Worm (Caenorhabditis elegans) whole organism, young adult: ENCODE results near the gene T08G5.2.
A peak's percentile ranks its signal among the peaks of the same experiment; 100 is the strongest.

ENCODE experiments used
- D2030.7 ChIP-seq: fragments of 200-800 bp; sonication (Bioruptor generic); IDR thresholded peaks from 2 replicates; pipeline ENCODE4 v1.3.6; 2022; ENCODE audit warnings: missing genetic modification reagents, missing genetic modification characterization, missing compliant biosample characterization
- F49E8.2 ChIP-seq: sonication (generic microtip); optimal IDR thresholded peaks from 3 replicates; lab custom pipeline; 2017; ENCODE audit warnings: missing genetic modification characterization, mild to moderate bottlenecking, missing compliant biosample characterization, antibody characterized with exemption, moderate library complexity; ENCODE audit not compliant: insufficient read depth
- F55B11.4 ChIP-seq: sonication (generic microtip); optimal IDR thresholded peaks from 2 replicates; lab custom pipeline; 2016; ENCODE audit warnings: missing compliant biosample characterization, missing genetic modification characterization, borderline replicate concordance; ENCODE audit not compliant: insufficient read depth
- F57C9.4 ChIP-seq: sonication (generic microtip); optimal IDR thresholded peaks from 2 replicates; lab custom pipeline; 2017; ENCODE audit warnings: mild to moderate bottlenecking, missing genetic modification characterization, missing compliant biosample characterization
- Y67H2A.10 ChIP-seq: fragments of 200-800 bp; sonication (Bioruptor generic); conservative IDR thresholded peaks from 2 replicates; pipeline ENCODE4 v1.3.6; 2022; ENCODE audit warnings: missing genetic modification reagents, missing genetic modification characterization, missing compliant biosample characterization
- Y95B8A.8 ChIP-seq: fragments of 200-800 bp; sonication (Bioruptor generic); IDR thresholded peaks from 2 replicates; pipeline ENCODE4 v1.3.6; 2022; ENCODE audit warnings: missing genetic modification reagents, missing genetic modification characterization, missing compliant biosample characterization
- ama-1 ChIP-seq, 3 experiments: fragments of 150-350 bp in 1 of 3; sonication (generic microtip) in 2 of 3; optimal IDR thresholded peaks; 2 replicates each; lab custom pipeline; 2014 to 2018; ENCODE audit warnings: missing biosample characterization in 2 of 3, missing genetic modification characterization in 2 of 3, missing genetic modification reagents in 2 of 3
- aptf-2 ChIP-seq: fragments of 200-800 bp; sonication (Bioruptor generic); conservative IDR thresholded peaks from 2 replicates; pipeline ENCODE4 v1.3.6; 2022; ENCODE audit warnings: missing genetic modification reagents, missing genetic modification characterization, missing compliant biosample characterization
- atf-7 ChIP-seq: sonication (generic microtip); optimal IDR thresholded peaks from 2 replicates; lab custom pipeline; 2017; ENCODE audit warnings: mild to moderate bottlenecking, missing genetic modification characterization, missing compliant biosample characterization
- attf-6 ChIP-seq: fragments of 200-800 bp; sonication (Bioruptor generic); IDR thresholded peaks from 2 replicates; pipeline ENCODE4 v1.3.6; 2022; ENCODE audit warnings: missing genetic modification reagents, missing genetic modification characterization, missing compliant biosample characterization
- cebp-2 ChIP-seq: fragments of 200-800 bp; sonication (Bioruptor generic); IDR thresholded peaks from 2 replicates; pipeline ENCODE4 v1.3.6; 2022; ENCODE audit warnings: missing genetic modification characterization, missing compliant biosample characterization
- ceh-58 ChIP-seq: fragments of 200-800 bp; sonication (Bioruptor generic); IDR thresholded peaks from 2 replicates; pipeline ENCODE4 v1.3.6; 2022; ENCODE audit warnings: missing genetic modification characterization, missing compliant biosample characterization
- die-1 ChIP-seq: sonication (generic microtip); optimal IDR thresholded peaks from 2 replicates; lab custom pipeline; 2016; ENCODE audit warnings: missing genotype, mild to moderate bottlenecking, missing genetic modification characterization, missing compliant biosample characterization
- dpff-1 ChIP-seq: sonication (generic microtip); optimal IDR thresholded peaks from 2 replicates; lab custom pipeline; 2017; ENCODE audit warnings: mild to moderate bottlenecking, missing genetic modification characterization, missing compliant biosample characterization
- dpl-1 ChIP-seq: fragments of 150-350 bp; optimal IDR thresholded peaks from 2 replicates; lab custom pipeline; 2014; ENCODE audit warnings: missing biosample characterization, missing genetic modification reagents, missing genetic modification characterization
- fkh-3 ChIP-seq: sonication (generic microtip); optimal IDR thresholded peaks from 2 replicates; lab custom pipeline; 2016; ENCODE audit warnings: mild to moderate bottlenecking, missing genetic modification characterization, missing compliant biosample characterization
- gei-17 ChIP-seq: fragments of 200-800 bp; sonication (Bioruptor generic); optimal IDR thresholded peaks from 2 replicates; lab custom pipeline; 2018; ENCODE audit warnings: mild to moderate bottlenecking, missing genetic modification characterization, missing compliant biosample characterization
- hmg-1.2 ChIP-seq: fragments of 200-800 bp; sonication (Bioruptor generic); IDR thresholded peaks from 2 replicates; pipeline ENCODE4 v1.3.6; 2022; ENCODE audit warnings: missing genetic modification reagents, missing genetic modification characterization, missing compliant biosample characterization
- hmg-20 ChIP-seq: fragments of 200-800 bp; sonication (Bioruptor generic); IDR thresholded peaks from 2 replicates; pipeline ENCODE4 v1.3.6; 2022; ENCODE audit warnings: missing genetic modification reagents, missing genetic modification characterization, missing compliant biosample characterization
- lag-1 ChIP-seq: fragments of 200-800 bp; sonication (Bioruptor generic); IDR thresholded peaks from 2 replicates; pipeline ENCODE4 v1.3.6; 2022; ENCODE audit warnings: missing genetic modification reagents, missing genetic modification characterization, missing compliant biosample characterization
- let-526 ChIP-seq: fragments of 200-800 bp; sonication (Bioruptor generic); IDR thresholded peaks from 2 replicates; pipeline ENCODE4 v1.3.6; 2022; ENCODE audit warnings: missing genetic modification reagents, missing genetic modification characterization, missing compliant biosample characterization
- let-607 ChIP-seq, 2 experiments: fragments of 200-800 bp in 1 of 2; sonication (Bioruptor generic) in 1 of 2; sonication (generic microtip) in 1 of 2; optimal IDR thresholded peaks; 2 replicates each; lab custom pipeline; 2016 to 2018; ENCODE audit warnings: mild to moderate bottlenecking in 2 of 2, missing compliant biosample characterization in 2 of 2, missing genetic modification characterization in 2 of 2, moderate library complexity in 2 of 2, missing genotype in 1 of 2
- lin-40 ChIP-seq: sonication (generic microtip); optimal IDR thresholded peaks from 2 replicates; lab custom pipeline; 2016; ENCODE audit warnings: missing genetic modification characterization, mild to moderate bottlenecking, missing compliant biosample characterization, missing genotype, missing genetic modification reagents
- lin-54 ChIP-seq: fragments of 200-800 bp; sonication (Bioruptor generic); optimal IDR thresholded peaks from 2 replicates; lab custom pipeline; 2018; ENCODE audit warnings: mild to moderate bottlenecking, missing genetic modification characterization, missing compliant biosample characterization
- mes-4 ChIP-seq: sonication (generic microtip); optimal IDR thresholded peaks from 2 replicates; lab custom pipeline; 2016; ENCODE audit warnings: missing genotype, missing genetic modification characterization, missing compliant biosample characterization
- mxl-1 ChIP-seq: sonication (generic microtip); optimal IDR thresholded peaks from 2 replicates; lab custom pipeline; 2016; ENCODE audit warnings: missing genetic modification characterization, missing compliant biosample characterization
- nhr-80 ChIP-seq: sonication (generic microtip); optimal IDR thresholded peaks from 2 replicates; lab custom pipeline; 2016; ENCODE audit warnings: missing genetic modification characterization, missing compliant biosample characterization
- nhr-90 ChIP-seq: sonication (generic microtip); optimal IDR thresholded peaks from 2 replicates; lab custom pipeline; 2016; ENCODE audit warnings: missing genotype, mild to moderate bottlenecking, missing genetic modification characterization, missing compliant biosample characterization
- rec-8 ChIP-seq, 2 experiments: sonication (generic microtip); optimal IDR thresholded peaks; 2 replicates each; lab custom pipeline; 2016; ENCODE audit warnings: mild to moderate bottlenecking in 2 of 2, missing genetic modification characterization in 2 of 2, missing genetic modification reagents in 2 of 2, missing genotype in 2 of 2, missing biosample characterization in 1 of 2, missing compliant biosample characterization in 1 of 2, moderate library complexity in 1 of 2
- rpc-1 ChIP-seq, 2 experiments: fragments of 150-350 bp in 1 of 2; sonication (generic microtip) in 1 of 2; optimal IDR thresholded peaks; 2 replicates each; lab custom pipeline; 2014 to 2018; ENCODE audit warnings: missing biosample characterization in 1 of 2, missing genetic modification characterization in 1 of 2, missing genetic modification reagents in 1 of 2, missing genotype in 1 of 2
- snpc-1.1 ChIP-seq: sonication (generic microtip); optimal IDR thresholded peaks from 2 replicates; lab custom pipeline; 2017; ENCODE audit warnings: missing genetic modification characterization, mild to moderate bottlenecking, missing compliant biosample characterization, antibody characterized with exemption, moderate library complexity, missing genotype, missing genetic modification reagents; ENCODE audit not compliant: insufficient read depth
- snpc-3.4 ChIP-seq: sonication (generic microtip); optimal IDR thresholded peaks from 2 replicates; lab custom pipeline; 2017; ENCODE audit warnings: missing genetic modification characterization, mild to moderate bottlenecking, missing compliant biosample characterization, antibody characterized with exemption, moderate library complexity, missing genotype, missing genetic modification reagents
- somi-1 ChIP-seq: fragments of 200-800 bp; sonication (Bioruptor generic); optimal IDR thresholded peaks from 2 replicates; lab custom pipeline; 2018; ENCODE audit warnings: mild to moderate bottlenecking, missing genetic modification characterization, missing compliant biosample characterization
- zim-3 ChIP-seq: sonication (generic microtip); optimal IDR thresholded peaks from 2 replicates; lab custom pipeline; 2017; ENCODE audit warnings: mild to moderate bottlenecking, missing genetic modification characterization, moderate library complexity, missing compliant biosample characterization
- ztf-18 ChIP-seq: sonication (generic microtip); optimal IDR thresholded peaks from 2 replicates; lab custom pipeline; 2016; ENCODE audit warnings: missing genotype, mild to moderate bottlenecking, missing genetic modification characterization, missing compliant biosample characterization
- ztf-28 ChIP-seq: fragments of 200-800 bp; sonication (Bioruptor generic); IDR thresholded peaks from 2 replicates; pipeline ENCODE4 v1.3.6; 2022; ENCODE audit warnings: missing genetic modification reagents, missing genetic modification characterization, missing compliant biosample characterization

The T08G5.2 gene

DNA sequence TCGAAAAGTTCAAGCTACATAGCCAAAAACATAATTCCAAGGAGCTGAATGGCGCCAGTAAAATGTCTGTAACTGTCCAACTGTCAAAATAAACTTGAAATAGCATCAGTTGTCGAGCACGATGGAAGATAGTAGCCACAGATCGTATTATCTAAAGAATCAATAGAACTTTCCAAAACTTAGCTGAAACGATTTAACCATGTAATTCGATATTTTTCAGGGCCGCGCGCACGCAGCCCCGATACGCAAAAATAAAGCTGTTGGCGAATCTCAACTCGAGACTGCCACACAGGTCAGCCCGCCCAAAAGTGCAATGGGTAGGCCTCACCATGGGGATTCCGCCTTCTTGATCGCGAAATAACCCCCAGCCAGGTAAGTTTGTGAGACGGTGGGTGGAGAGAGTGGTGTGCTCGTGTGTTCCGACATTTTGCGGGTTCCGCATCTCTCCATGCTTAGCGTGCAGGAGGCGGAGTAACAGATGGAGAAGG lies 2.2 kb upstream of the T08G5.2 start (continued):
- TF ChIP-seq ztf-28 (GFP tag; lab: Robert Waterston, UW) (peak; percentile 57; the same call in 1 of the 2 replicates), ama-1 (optimal IDR thresholded peaks at IDR 0.05; lab: Kevin White, UChicago) (peak; percentile 84), ama-1 (GFP tag; optimal IDR thresholded peaks at IDR 0.05; lab: Kevin White, UChicago) (no peak), rpc-1 (optimal IDR thresholded peaks at IDR 0.05; lab: Kevin White, UChicago) (no peak), rpc-1 (tag; optimal IDR thresholded peaks at IDR 0.05; lab: Kevin White, UChicago) (no peak), dpl-1 (GFP tag; lab: Kevin White, UChicago) (no peak), dpff-1 (tag; lab: Kevin White, UChicago) (peak; percentile 75), Y95B8A.8 (GFP tag; lab: Robert Waterston, UW) (0 out of 2 replicates have a peak, but pooled peaks have one; percentile 26), ceh-58 (GFP tag; lab: Robert Waterston, UW) (no peak), F55B11.4 (no peak)
- TF ChIP-seq, all 124 proteins: peak for 70

DNA sequence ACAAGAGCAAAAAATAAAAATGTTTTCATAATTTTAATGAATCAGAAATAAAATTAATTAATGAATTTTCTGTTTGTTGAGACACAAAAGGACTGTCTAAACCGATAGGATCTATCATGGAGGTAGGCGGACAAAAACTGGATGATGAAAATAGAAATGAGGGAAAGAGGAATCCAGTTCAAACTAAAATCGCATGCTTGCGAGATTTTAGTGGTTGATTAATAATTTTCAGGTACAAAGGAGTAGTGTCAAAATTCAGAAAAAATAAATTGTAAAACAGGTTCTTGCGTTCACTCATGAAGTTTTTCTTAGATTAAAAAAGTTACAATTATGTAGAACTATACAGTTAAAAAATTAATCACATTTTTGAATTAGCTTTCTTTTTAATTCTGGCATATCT lies 1.3 kb upstream of the T08G5.2 start, which contains the start of gene T08G5.3:
TSS of gene T08G5.3 (minus strand) at position 101 of the 400 bp plus-strand sequence.
- TF ChIP-seq attf-6 (GFP tag; lab: Robert Waterston, UW) (no peak), lin-40 (tag; lab: Kevin White, UChicago) (no peak), fkh-3 (no peak), D2030.7 (no peak), hmg-1.2 (GFP tag; lab: Robert Waterston, UW) (no peak), hmg-20 (GFP tag; lab: Robert Waterston, UW) (no peak)

- TF ChIP-seq zim-3, result no peak
Observed at ce11 chrV:14023074-14023473, 3.0 kb downstream of the T08G5.2 start, which contains the start of gene T08G5.15. Gene T08G5.15, minus strand, starts transcription at chrV:14023174.

DNA sequence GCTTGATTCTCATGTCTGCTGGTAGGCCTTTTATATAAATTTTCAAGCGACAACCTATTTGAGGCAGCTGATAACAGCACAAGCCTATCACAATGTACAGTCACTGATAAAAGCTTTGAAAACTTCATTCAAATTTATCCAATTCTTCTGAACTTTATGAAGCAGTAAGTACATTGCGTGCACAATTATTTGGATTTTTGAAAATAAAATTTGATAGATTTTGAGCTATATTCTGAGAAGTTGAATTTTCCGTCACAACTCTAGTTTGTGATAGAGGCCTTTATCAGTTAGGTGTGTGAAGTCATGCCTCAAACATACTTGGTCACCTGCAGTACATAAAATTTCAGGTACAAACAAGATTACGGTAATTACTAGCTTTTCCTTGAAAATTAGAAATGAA lies 7.5 kb downstream of the T08G5.2 start, which contains the start of the genes mtl-2 and T08G5.1:
TSS of gene mtl-2 (minus strand) at position 34 of the 400 bp plus-strand sequence.
TSS of gene T08G5.1 (plus strand) at position 127 of the 400 bp plus-strand sequence.
- no peak for TF ChIP-seq F49E8.2 (tag; lab: Kevin White, UChicago)
- no peak for TF ChIP-seq snpc-1.1 (tag; lab: Kevin White, UChicago)
- TF ChIP-seq nhr-80 (tag; lab: Kevin White, UChicago), result peak; percentile 40

DNA sequence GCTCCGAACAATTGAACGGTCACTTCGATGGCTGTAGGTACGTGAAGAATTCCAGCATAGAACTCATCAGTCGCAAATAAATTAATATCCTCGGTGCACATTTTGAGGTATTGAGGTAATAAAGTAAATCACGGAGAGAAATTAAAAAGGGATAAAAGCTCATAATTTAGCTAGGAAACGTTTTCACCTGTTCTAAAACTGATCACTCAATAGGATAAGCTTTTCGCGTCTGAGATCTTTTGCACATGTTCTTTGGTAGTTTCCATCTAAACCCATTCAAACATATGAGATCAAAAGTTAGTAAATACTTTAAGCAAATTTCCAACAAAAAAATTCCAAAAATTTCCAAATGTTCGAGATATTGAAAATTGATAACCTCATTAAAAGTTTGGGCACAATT lies 8.6 kb downstream of the T08G5.2 start, which contains the start of gene srh-308:
TSS of gene srh-308 (minus strand) at position 101 of the 400 bp plus-strand sequence.
- TF ChIP-seq F55B11.4 (no peak), rec-8 (tag; optimal IDR thresholded peaks at IDR 0.05; lab: Kevin White, UChicago) (no peak), F57C9.4 (tag; lab: Kevin White, UChicago) (no peak), nhr-90 (no peak), snpc-3.4 (tag; lab: Kevin White, UChicago) (no peak), mes-4 (tag; lab: Kevin White, UChicago) (no peak), cebp-2 (GFP tag; lab: Robert Waterston, UW) (no peak), die-1 (tag; lab: Kevin White, UChicago) (no peak), Y67H2A.10 (GFP tag; lab: Robert Waterston, UW) (no peak), lin-54 (no peak)
- TF ChIP-seq, all 124 proteins: peak for 0

- TF ChIP-seq mxl-1 (tag; lab: Kevin White, UChicago) (no peak), let-607 (tag; optimal IDR thresholded peaks at IDR 0.05; lab: Kevin White, UChicago) (no peak), lag-1 (GFP tag; lab: Robert Waterston, UW) (no peak), Y67H2A.10 (GFP tag; lab: Robert Waterston, UW) (no peak), somi-1 (no peak), aptf-2 (GFP tag; lab: Robert Waterston, UW) (no peak), ztf-28 (GFP tag; lab: Robert Waterston, UW) (no peak), gei-17 (no peak), let-526 (no peak), atf-7 (tag; lab: Kevin White, UChicago) (no peak), ztf-18 (tag; lab: Kevin White, UChicago) (no peak), D2030.7 (no peak)
- TF ChIP-seq, all 124 proteins: peak for 0
Observed at ce11 chrV:14014395-14014794, 11.7 kb downstream of the T08G5.2 start, which contains the start of gene end-3. Gene end-3, plus strand, starts transcription at chrV:14014695.
